Worm (Caenorhabditis elegans) whole organism, late embryonic: ENCODE measurements around the gene F52G3.1.
"Not testable (repeated sequence)": the region's sequence is repeated elsewhere in the genome, so short reads cannot be mapped to it uniquely, and the experiment has no call there.

Source experiments
- F13H6.1 ChIP-seq: sonication (generic microtip); optimal IDR thresholded peaks from 2 replicates; lab custom pipeline; 2016; ENCODE audit warnings: missing genetic modification characterization, missing compliant biosample characterization
- T23F11.4 ChIP-seq: fragments of 200-800 bp; sonication (Bioruptor generic); optimal IDR thresholded peaks from 2 replicates; lab custom pipeline; 2018; ENCODE audit warnings: mild to moderate bottlenecking, missing genetic modification characterization, missing compliant biosample characterization
- ahr-1 ChIP-seq: sonication (generic microtip); optimal IDR thresholded peaks from 2 replicates; lab custom pipeline; 2016; ENCODE audit warnings: missing genetic modification characterization, missing compliant biosample characterization
- ama-1 ChIP-seq: fragments of 150-350 bp; optimal IDR thresholded peaks from 2 replicates; lab custom pipeline; 2014
- ceh-14 ChIP-seq: sonication (generic microtip); optimal IDR thresholded peaks from 2 replicates; lab custom pipeline; 2016; ENCODE audit warnings: missing genotype, missing genetic modification characterization, missing compliant biosample characterization
- ceh-31 ChIP-seq: sonication (generic microtip); optimal IDR thresholded peaks from 2 replicates; lab custom pipeline; 2016; ENCODE audit warnings: missing genetic modification characterization, missing compliant biosample characterization
- ceh-6 ChIP-seq: fragments of 200-800 bp; sonication (Bioruptor generic); optimal IDR thresholded peaks from 2 replicates; lab custom pipeline; 2018; ENCODE audit warnings: mild to moderate bottlenecking, missing genetic modification characterization, missing compliant biosample characterization
- che-1 ChIP-seq: sonication (generic microtip); optimal IDR thresholded peaks from 2 replicates; lab custom pipeline; 2016; ENCODE audit warnings: mild to moderate bottlenecking, missing genetic modification characterization, missing compliant biosample characterization
- dmd-4 ChIP-seq: sonication (generic microtip); optimal IDR thresholded peaks from 2 replicates; lab custom pipeline; 2016; ENCODE audit warnings: borderline replicate concordance, missing genetic modification characterization, missing compliant biosample characterization
- dve-1 ChIP-seq: sonication (generic microtip); optimal IDR thresholded peaks from 2 replicates; lab custom pipeline; 2017; ENCODE audit warnings: antibody characterized with exemption, mild to moderate bottlenecking, missing genetic modification characterization, missing compliant biosample characterization
- elt-2 ChIP-seq: sonication (generic microtip); optimal IDR thresholded peaks from 2 replicates; lab custom pipeline; 2016; ENCODE audit warnings: missing genetic modification reagents, missing genetic modification characterization, missing compliant biosample characterization
- elt-4 ChIP-seq: sonication (generic microtip); optimal IDR thresholded peaks from 2 replicates; lab custom pipeline; 2016; ENCODE audit warnings: missing genetic modification characterization, missing compliant biosample characterization
- fax-1 ChIP-seq: sonication (generic microtip); optimal IDR thresholded peaks from 2 replicates; lab custom pipeline; 2016; ENCODE audit warnings: missing genotype, missing genetic modification characterization, missing compliant biosample characterization
- fkh-10 ChIP-seq: fragments of 150-350 bp; optimal IDR thresholded peaks from 2 replicates; lab custom pipeline; 2014; ENCODE audit warnings: missing biosample characterization, missing genetic modification reagents, missing genetic modification characterization
- fkh-6 ChIP-seq: sonication (generic microtip); optimal IDR thresholded peaks from 2 replicates; lab custom pipeline; 2016; ENCODE audit warnings: missing genetic modification characterization, missing compliant biosample characterization
- gmeb-2 ChIP-seq: sonication (generic microtip); optimal IDR thresholded peaks from 2 replicates; lab custom pipeline; 2016; ENCODE audit warnings: missing genetic modification characterization, inconsistent platforms, missing compliant biosample characterization
- hlh-13 ChIP-seq: fragments of 200-800 bp; sonication (Bioruptor generic); optimal IDR thresholded peaks from 2 replicates; lab custom pipeline; 2018; ENCODE audit warnings: mild to moderate bottlenecking, missing genetic modification characterization, missing compliant biosample characterization
- hlh-15 ChIP-seq: sonication (generic microtip); optimal IDR thresholded peaks from 2 replicates; lab custom pipeline; 2016; ENCODE audit warnings: missing genetic modification characterization, missing compliant biosample characterization
- hlh-30 ChIP-seq: sonication (generic microtip); optimal IDR thresholded peaks from 2 replicates; lab custom pipeline; 2017; ENCODE audit warnings: antibody characterized with exemption, missing genetic modification characterization, missing compliant biosample characterization; ENCODE audit not compliant: insufficient read depth
- hlh-6 ChIP-seq: sonication (generic microtip); optimal IDR thresholded peaks from 2 replicates; lab custom pipeline; 2016; ENCODE audit warnings: missing genotype, missing genetic modification characterization, missing compliant biosample characterization
- hlh-8 ChIP-seq: sonication (generic microtip); optimal IDR thresholded peaks from 2 replicates; lab custom pipeline; 2016; ENCODE audit warnings: missing genotype, missing genetic modification characterization, missing compliant biosample characterization
- lim-6 ChIP-seq: sonication (generic microtip); optimal IDR thresholded peaks from 2 replicates; lab custom pipeline; 2016; ENCODE audit warnings: missing genetic modification characterization, missing compliant biosample characterization
- lin-11 ChIP-seq: fragments of 200-800 bp; sonication (Bioruptor generic); optimal IDR thresholded peaks from 2 replicates; lab custom pipeline; 2018; ENCODE audit warnings: mild to moderate bottlenecking, missing genetic modification characterization, missing compliant biosample characterization
- nfya-1 ChIP-seq: sonication (generic microtip); optimal IDR thresholded peaks from 2 replicates; lab custom pipeline; 2017; ENCODE audit warnings: missing genetic modification characterization, mild to moderate bottlenecking, missing compliant biosample characterization, antibody characterized with exemption, moderate library complexity
- nhr-232 ChIP-seq: sonication (generic microtip); optimal IDR thresholded peaks from 2 replicates; lab custom pipeline; 2016; ENCODE audit warnings: missing genetic modification characterization, missing compliant biosample characterization
- odd-2 ChIP-seq: sonication (generic microtip); optimal IDR thresholded peaks from 2 replicates; lab custom pipeline; 2017; ENCODE audit warnings: antibody characterized with exemption, mild to moderate bottlenecking, missing genetic modification characterization, missing compliant biosample characterization
- pag-3 ChIP-seq: sonication (generic microtip); optimal IDR thresholded peaks from 2 replicates; lab custom pipeline; 2016; ENCODE audit warnings: missing compliant biosample characterization, missing genetic modification characterization, borderline replicate concordance
- pat-9 ChIP-seq: fragments of 200-800 bp; sonication (Bioruptor generic); optimal IDR thresholded peaks from 2 replicates; lab custom pipeline; 2018; ENCODE audit warnings: mild to moderate bottlenecking, missing genetic modification characterization, moderate library complexity, missing compliant biosample characterization
- pqm-1 ChIP-seq: sonication (generic microtip); optimal IDR thresholded peaks from 2 replicates; lab custom pipeline; 2016; ENCODE audit warnings: missing genetic modification characterization, missing compliant biosample characterization
- pros-1 ChIP-seq: fragments of 150-350 bp; optimal IDR thresholded peaks from 2 replicates; lab custom pipeline; 2014; ENCODE audit warnings: missing biosample characterization, missing genetic modification reagents, missing genetic modification characterization
- ref-2 ChIP-seq: sonication (generic microtip); optimal IDR thresholded peaks from 2 replicates; lab custom pipeline; 2016; ENCODE audit warnings: missing genetic modification characterization, missing compliant biosample characterization
- rnt-1 ChIP-seq: sonication (generic microtip); optimal IDR thresholded peaks from 2 replicates; lab custom pipeline; 2016; ENCODE audit warnings: missing genetic modification characterization, missing compliant biosample characterization
- sdc-2 ChIP-seq: sonication (generic microtip); optimal IDR thresholded peaks from 2 replicates; lab custom pipeline; 2016; ENCODE audit warnings: missing genotype, missing genetic modification characterization, missing compliant biosample characterization
- sox-2 ChIP-seq: fragments of 200-800 bp; sonication (Bioruptor generic); IDR thresholded peaks from 2 replicates; pipeline ENCODE4 v1.3.6; 2022; ENCODE audit warnings: missing genetic modification reagents, missing genetic modification characterization, missing compliant biosample characterization
- sox-4 ChIP-seq: sonication (generic microtip); optimal IDR thresholded peaks from 2 replicates; lab custom pipeline; 2017; ENCODE audit warnings: mild to moderate bottlenecking, missing genetic modification characterization, inconsistent platforms, missing compliant biosample characterization
- syd-9 ChIP-seq: sonication (generic microtip); optimal IDR thresholded peaks from 2 replicates; lab custom pipeline; 2016; ENCODE audit warnings: mild to moderate bottlenecking, missing genetic modification characterization, moderate library complexity, missing compliant biosample characterization
- tbx-2 ChIP-seq: sonication (generic microtip); optimal IDR thresholded peaks from 2 replicates; lab custom pipeline; 2016; ENCODE audit warnings: missing genetic modification characterization, missing compliant biosample characterization
- ttx-3 ChIP-seq: sonication (generic microtip); optimal IDR thresholded peaks from 2 replicates; lab custom pipeline; 2016; ENCODE audit warnings: missing genetic modification reagents, missing genetic modification characterization, missing compliant biosample characterization
- unc-3 ChIP-seq, 2 experiments: fragments of 200-800 bp in 1 of 2; sonication (Bioruptor generic) in 1 of 2; sonication (generic microtip) in 1 of 2; conservative IDR thresholded peaks in 1 of 2; optimal IDR thresholded peaks in 1 of 2; 2 replicates each; pipeline versions ENCODE4 v1.3.6 to Lab custom; 2016 to 2022; ENCODE audit warnings: missing compliant biosample characterization in 2 of 2, missing genetic modification characterization in 2 of 2, missing genetic modification reagents in 1 of 2
- unc-42 ChIP-seq: sonication (generic microtip); optimal IDR thresholded peaks from 2 replicates; lab custom pipeline; 2016; ENCODE audit warnings: missing genotype, missing genetic modification characterization, missing compliant biosample characterization
- unc-55 ChIP-seq: sonication (generic microtip); optimal IDR thresholded peaks from 2 replicates; lab custom pipeline; 2017; ENCODE audit warnings: missing biosample characterization, missing genetic modification reagents, missing genetic modification characterization
- unc-86 ChIP-seq: sonication (generic microtip); optimal IDR thresholded peaks from 2 replicates; lab custom pipeline; 2016; ENCODE audit warnings: missing genetic modification characterization, missing compliant biosample characterization
- zip-5 ChIP-seq: sonication (generic microtip); optimal IDR thresholded peaks from 2 replicates; lab custom pipeline; 2016; ENCODE audit warnings: missing genetic modification characterization, missing compliant biosample characterization
- ztf-16 ChIP-seq: sonication (generic microtip); optimal IDR thresholded peaks from 2 replicates; lab custom pipeline; 2017; ENCODE audit warnings: missing genetic modification characterization, missing compliant biosample characterization

Gene F52G3.1

ce11 chrX:16932339-16932738 lies 31.3 kb upstream of the F52G3.1 start:
- TF ChIP-seq unc-3 (GFP tag; conservative IDR thresholded peaks at IDR 0.05; lab: Robert Waterston, UW) (peak; percentile 64; the same call in 1 of the 2 replicates), sox-2 (GFP tag; lab: Robert Waterston, UW) (peak; percentile 21)
- not testable (repeated sequence) for TF ChIP-seq unc-3 (tag; optimal IDR thresholded peaks at IDR 0.05; lab: Kevin White, UChicago)

DNA sequence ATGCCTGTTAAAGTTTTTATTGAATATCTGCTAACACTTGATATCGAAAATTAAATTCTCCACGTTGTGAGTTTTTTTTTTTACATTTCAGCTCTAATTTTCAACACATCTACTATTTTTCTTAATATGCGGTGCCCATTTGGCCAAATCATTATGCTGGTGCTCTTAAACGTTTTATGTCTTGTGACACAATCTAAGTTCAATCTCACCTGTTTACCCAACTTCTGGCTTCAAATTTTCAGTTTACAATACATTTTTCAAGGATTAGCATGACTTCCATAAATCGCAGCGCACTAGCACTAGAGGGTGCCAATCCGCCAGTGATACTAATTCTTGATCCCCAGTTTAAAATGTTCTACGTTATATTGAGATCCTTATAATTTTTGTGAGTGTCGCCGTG lies 21.4 kb upstream of the F52G3.1 start:
- no peak for TF ChIP-seq hlh-8 (tag; lab: Kevin White, UChicago)
- no peak for TF ChIP-seq lim-6 (tag; lab: Kevin White, UChicago)
- TF ChIP-seq hlh-13 = no peak
- TF ChIP-seq elt-4 (tag; lab: Kevin White, UChicago) = no peak
- TF ChIP-seq T23F11.4 (GFP tag; lab: Kevin White, UChicago) = no peak
- no peak for TF ChIP-seq hlh-30 (tag; lab: Kevin White, UChicago)
- TF ChIP-seq unc-42 (tag; lab: Kevin White, UChicago) = no peak
- no peak for TF ChIP-seq hlh-6
- TF ChIP-seq ama-1 = no peak
- no peak for TF ChIP-seq ref-2 (tag; lab: Kevin White, UChicago)
- no peak for TF ChIP-seq fkh-6 (tag; lab: Kevin White, UChicago)
- TF ChIP-seq sox-4 = no peak
- no peak for TF ChIP-seq nhr-232
- TF ChIP-seq dve-1 (tag; lab: Kevin White, UChicago) = no peak
- no peak for TF ChIP-seq odd-2 (tag; lab: Kevin White, UChicago)
- no peak for TF ChIP-seq pag-3 (tag; lab: Kevin White, UChicago)

- TF ChIP-seq fax-1 = peak; percentile 49
- TF ChIP-seq unc-55 (GFP tag; lab: Kevin White, UChicago) = no peak
- TF ChIP-seq fkh-6 (tag; lab: Kevin White, UChicago) = no peak
- TF ChIP-seq ahr-1 = no peak
- no peak for TF ChIP-seq lim-6 (tag; lab: Kevin White, UChicago)
- TF ChIP-seq elt-2 (tag; lab: Kevin White, UChicago) = no peak
- TF ChIP-seq ama-1 = peak; percentile 93
- no peak for TF ChIP-seq ceh-31 (tag; lab: Kevin White, UChicago)
- TF ChIP-seq dve-1 (tag; lab: Kevin White, UChicago) = no peak
- no peak for TF ChIP-seq pat-9 (tag; lab: Kevin White, UChicago)
- TF ChIP-seq unc-86 = no peak
- TF ChIP-seq ttx-3 = no peak
- peak; percentile 30; the same call in 1 of the 2 replicates for TF ChIP-seq unc-3 (GFP tag; conservative IDR thresholded peaks at IDR 0.05; lab: Robert Waterston, UW)
- no peak for TF ChIP-seq unc-3 (tag; optimal IDR thresholded peaks at IDR 0.05; lab: Kevin White, UChicago)
- TF ChIP-seq dmd-4 = no peak
- TF ChIP-seq tbx-2 (tag; lab: Kevin White, UChicago) = no peak
- no peak for TF ChIP-seq sox-2 (GFP tag; lab: Robert Waterston, UW)
- TF ChIP-seq ztf-16 = no peak
- no peak for TF ChIP-seq hlh-15 (tag; lab: Kevin White, UChicago)
- TF ChIP-seq pqm-1 (tag; lab: Kevin White, UChicago) = no peak
- TF ChIP-seq nfya-1 = no peak
- TF ChIP-seq ceh-6 (GFP tag; lab: Kevin White, UChicago) = no peak
- TF ChIP-seq sdc-2 (tag; lab: Kevin White, UChicago) = no peak
- TF ChIP-seq nhr-232 = no peak
- no peak for TF ChIP-seq pros-1
- no peak for TF ChIP-seq fkh-10
- TF ChIP-seq lin-11 = peak; percentile 2
- TF ChIP-seq hlh-13 = no peak
- TF ChIP-seq T23F11.4 (GFP tag; lab: Kevin White, UChicago) = peak; percentile 47
- peak; percentile 66 for TF ChIP-seq sox-4
- TF ChIP-seq ceh-14 (tag; lab: Kevin White, UChicago) = no peak
- TF ChIP-seq che-1 (tag; lab: Kevin White, UChicago) = peak; percentile 75
- peak; percentile 20 for TF ChIP-seq hlh-8 (tag; lab: Kevin White, UChicago)
- TF ChIP-seq elt-4 (tag; lab: Kevin White, UChicago) = no peak
- TF ChIP-seq zip-5 (tag; lab: Kevin White, UChicago) = no peak
- no peak for TF ChIP-seq F13H6.1 (tag; lab: Kevin White, UChicago)
- TF ChIP-seq gmeb-2 (tag; lab: Kevin White, UChicago) = peak; percentile 71
- no peak for TF ChIP-seq pag-3 (tag; lab: Kevin White, UChicago)
- TF ChIP-seq rnt-1 (tag; lab: Kevin White, UChicago) = no peak
- no peak for TF ChIP-seq syd-9 (tag; lab: Kevin White, UChicago)
Measured at ce11 chrX:16943934-16944914, 19.4 kb upstream of the F52G3.1 start.
